Worm (Caenorhabditis elegans): ENCODE data around the gene T15B7.1.

DNA sequence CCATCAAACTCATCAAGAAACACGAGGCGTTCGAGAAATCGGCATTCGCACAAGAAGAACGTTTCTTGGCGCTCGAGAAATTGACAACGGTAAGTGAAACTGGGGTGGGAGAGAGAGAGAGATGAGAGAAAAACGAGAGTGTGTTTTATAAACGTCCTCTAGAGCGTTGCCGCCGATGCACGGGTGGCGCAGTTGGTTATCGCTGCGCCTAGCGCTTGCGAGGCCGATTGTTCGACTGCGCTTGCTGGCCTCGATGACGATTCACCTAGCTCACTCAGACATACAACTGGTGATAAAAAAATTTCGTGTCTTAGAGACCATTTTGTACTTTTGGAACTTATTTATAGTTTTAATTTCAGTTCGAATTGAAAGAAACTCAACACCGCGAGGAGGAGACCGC is 46.3 kb downstream of the T15B7.1 start:
- peak; percentile 71 for TF ChIP-seq med-1 (GFP tag; optimal IDR thresholded peaks at IDR 0.05; ENCODE audit: insufficient read depth)
- peak; percentile 84 for TF ChIP-seq klf-2 (GFP tag; conservative IDR thresholded peaks at IDR 0.05)
- peak; percentile 68; the same call in 1 of the 2 replicates for TF ChIP-seq T22C8.4 (GFP tag; IDR thresholded peaks at IDR 0.05)
- peak; percentile 91 for TF ChIP-seq flt-1 (GFP tag; IDR thresholded peaks at IDR 0.05)
- TF ChIP-seq ref-1 (GFP tag; conservative IDR thresholded peaks at IDR 0.05) = peak; percentile 63; the same call in 1 of the 2 replicates
- TF ChIP-seq ztf-23 (GFP tag; IDR thresholded peaks at IDR 0.05) = peak; percentile 89
- TF ChIP-seq cog-1 (tag; optimal IDR thresholded peaks at IDR 0.05) = peak; percentile 41

Measured in whole organism, midembryonic.